Worm (Caenorhabditis elegans): ENCODE results near the gene T21B4.3.

T21B4.3 gene

ce11 chrII:12530958-12531357 is 34.1 kb upstream of the T21B4.3 start, which contains the start of gene srx-120:
Gene srx-120, plus strand, starts transcription at chrII:12531258.
- TF ChIP-seq nhr-2 (tag; optimal IDR thresholded peaks at IDR 0.05) (no peak), zip-8 (tag; optimal IDR thresholded peaks at IDR 0.05) (no peak), bed-3 (GFP tag; optimal IDR thresholded peaks at IDR 0.05) (no peak)

ce11 chrII:12527947-12528346 is 31.1 kb upstream of the T21B4.3 start, which contains the start of gene srx-119:
Gene srx-119, plus strand, starts transcription at chrII:12528247.
- TF ChIP-seq ceh-43 (GFP tag; optimal IDR thresholded peaks at IDR 0.05) (no peak), nhr-237 (tag; optimal IDR thresholded peaks at IDR 0.05) (no peak), bed-3 (GFP tag; optimal IDR thresholded peaks at IDR 0.05) (no peak), hlh-1 (tag; optimal IDR thresholded peaks at IDR 0.05) (no peak), blmp-1 (tag; optimal IDR thresholded peaks at IDR 0.05) (no peak), mls-2 (tag; optimal IDR thresholded peaks at IDR 0.05) (no peak), ztf-11 (tag; optimal IDR thresholded peaks at IDR 0.05) (no peak), unc-62 (GFP tag; optimal IDR thresholded peaks at IDR 0.05) (no peak)

DNA sequence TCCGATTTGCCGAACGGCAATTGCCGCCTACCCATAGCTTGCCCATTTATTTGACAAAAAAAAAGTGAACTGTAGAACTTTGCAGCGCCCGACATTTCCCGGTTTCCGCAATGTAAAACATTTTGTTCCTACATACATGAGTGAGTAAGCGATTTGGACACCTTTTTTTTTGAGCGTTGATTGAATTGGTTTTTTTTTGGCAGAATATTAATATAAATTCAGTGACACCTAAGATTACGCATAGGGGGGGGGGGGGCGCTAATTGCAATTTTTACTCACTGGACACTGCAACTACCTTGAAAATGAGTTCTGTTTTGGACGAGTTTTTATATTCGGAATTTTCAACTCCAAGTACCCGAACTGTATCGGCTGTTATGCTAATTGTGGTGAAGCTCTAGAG is 28.6 kb upstream of the T21B4.3 start, which contains the start of gene srx-118:
Gene srx-118 (plus strand): TSS at position 301 of the 400 bp plus-strand sequence.
- TF ChIP-seq mab-5 (tag; optimal IDR thresholded peaks at IDR 0.05) = no peak
- TF ChIP-seq ham-2 (GFP tag; optimal IDR thresholded peaks at IDR 0.05) = no peak
- TF ChIP-seq ceh-83 (GFP tag; optimal IDR thresholded peaks at IDR 0.05) = no peak
- TF ChIP-seq nhr-76 (tag; optimal IDR thresholded peaks at IDR 0.05) = no peak
- TF ChIP-seq lin-13 (tag; optimal IDR thresholded peaks at IDR 0.05) = no peak
- TF ChIP-seq ztf-11 (tag; optimal IDR thresholded peaks at IDR 0.05) = no peak
- TF ChIP-seq drap-1 (GFP tag; optimal IDR thresholded peaks at IDR 0.05) = no peak
- TF ChIP-seq mep-1 (tag; optimal IDR thresholded peaks at IDR 0.05) = no peak
- no peak for TF ChIP-seq pha-4 (tag; optimal IDR thresholded peaks at IDR 0.05)
- no peak for TF ChIP-seq zip-8 (tag; optimal IDR thresholded peaks at IDR 0.05)
- no peak for TF ChIP-seq sptf-1 (tag; optimal IDR thresholded peaks at IDR 0.05)
- no peak for TF ChIP-seq elt-1 (tag; optimal IDR thresholded peaks at IDR 0.05; ENCODE audit: borderline replicate concordance, insufficient read depth)
- no peak for TF ChIP-seq lin-32 (GFP tag; optimal IDR thresholded peaks at IDR 0.05)

DNA sequence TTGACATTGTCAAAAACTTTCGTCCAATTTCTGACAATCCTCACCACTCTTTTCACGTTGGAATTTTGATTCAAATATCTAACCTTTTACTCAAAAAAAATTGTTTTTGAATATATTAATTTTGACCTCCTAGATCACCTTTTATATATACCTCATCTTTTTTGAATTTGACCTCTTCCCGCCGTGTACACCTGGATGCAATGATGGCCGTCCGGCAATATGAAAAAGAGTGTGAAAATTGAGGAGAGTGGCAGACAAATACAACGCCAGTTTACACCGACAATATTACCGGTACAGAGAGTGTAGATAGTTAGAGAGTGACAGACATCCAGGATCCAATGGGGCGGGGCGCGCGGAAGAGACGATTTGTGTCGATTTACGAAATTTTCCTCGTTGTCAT is 22.7 kb upstream of the T21B4.3 start, which contains the start of gene ceh-99:
Gene ceh-99 (plus strand): TSS at position 366 of the 400 bp plus-strand sequence.
- TF ChIP-seq sptf-1 (tag; optimal IDR thresholded peaks at IDR 0.05) = no peak
- no peak for TF ChIP-seq nhr-12 (tag; optimal IDR thresholded peaks at IDR 0.05)
- no peak for TF ChIP-seq blmp-1 (tag; optimal IDR thresholded peaks at IDR 0.05)
- TF ChIP-seq nhr-2 (tag; optimal IDR thresholded peaks at IDR 0.05) = no peak
- TF ChIP-seq flh-1 (GFP tag; optimal IDR thresholded peaks at IDR 0.05) = no peak
- no peak for TF ChIP-seq nhr-76 (tag; optimal IDR thresholded peaks at IDR 0.05)
- no peak for TF ChIP-seq unc-62 (GFP tag; optimal IDR thresholded peaks at IDR 0.05)
- TF ChIP-seq unc-39 (tag; optimal IDR thresholded peaks at IDR 0.05) = no peak
- TF ChIP-seq sem-2 (GFP tag; optimal IDR thresholded peaks at IDR 0.05) = no peak
- TF ChIP-seq mab-5 (tag; optimal IDR thresholded peaks at IDR 0.05) = no peak
- no peak for TF ChIP-seq lin-32 (GFP tag; optimal IDR thresholded peaks at IDR 0.05)
- TF ChIP-seq zip-8 (tag; optimal IDR thresholded peaks at IDR 0.05) = no peak
- TF ChIP-seq ces-1 (GFP tag; optimal IDR thresholded peaks at IDR 0.05) = no peak
- TF ChIP-seq drap-1 (GFP tag; optimal IDR thresholded peaks at IDR 0.05) = no peak
- no peak for TF ChIP-seq ztf-11 (tag; optimal IDR thresholded peaks at IDR 0.05)
- no peak for TF ChIP-seq ceh-39 (tag; optimal IDR thresholded peaks at IDR 0.05)
- TF ChIP-seq unc-120 (tag; optimal IDR thresholded peaks at IDR 0.05; ENCODE audit: poor library complexity, severe bottlenecking) = no peak

- TF ChIP-seq lsy-2 (tag; optimal IDR thresholded peaks at IDR 0.05) (no peak), nhr-76 (tag; optimal IDR thresholded peaks at IDR 0.05) (no peak)
Measured at ce11 chrII:12518809-12519344, 22.0 kb upstream of the T21B4.3 start, which contains the start of gene srh-70. Gene srh-70, minus strand, starts transcription at chrII:12518859.

DNA sequence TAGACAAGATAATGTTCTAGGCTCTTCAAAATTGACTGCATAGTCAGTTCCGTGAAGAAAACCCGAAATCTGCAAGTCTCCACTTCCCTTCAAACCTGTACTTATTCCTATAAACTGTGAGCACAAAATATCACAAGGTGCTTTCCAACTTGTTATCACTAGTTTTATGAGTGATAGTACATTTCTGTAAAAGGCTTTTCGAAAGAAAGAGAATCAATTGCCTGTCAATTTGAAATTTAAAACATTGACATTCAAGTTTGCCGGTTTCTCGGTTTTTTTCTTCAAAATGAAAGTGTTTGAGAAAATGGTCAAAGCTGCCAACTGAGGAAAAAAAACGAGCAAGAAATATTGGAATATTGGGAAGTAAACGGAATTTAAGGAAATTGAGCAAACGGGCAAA is 21.1 kb upstream of the T21B4.3 start:
- TF ChIP-seq blmp-1 (tag; optimal IDR thresholded peaks at IDR 0.05) (no peak), nhr-237 (tag; optimal IDR thresholded peaks at IDR 0.05) (no peak), ham-2 (GFP tag; optimal IDR thresholded peaks at IDR 0.05) (no peak), ztf-11 (tag; optimal IDR thresholded peaks at IDR 0.05) (no peak), lin-32 (GFP tag; optimal IDR thresholded peaks at IDR 0.05) (no peak), unc-120 (tag; optimal IDR thresholded peaks at IDR 0.05; ENCODE audit: poor library complexity, severe bottlenecking) (no peak), lsy-2 (tag; optimal IDR thresholded peaks at IDR 0.05) (no peak), mls-2 (tag; optimal IDR thresholded peaks at IDR 0.05) (no peak), sem-2 (GFP tag; optimal IDR thresholded peaks at IDR 0.05) (no peak), ceh-43 (GFP tag; optimal IDR thresholded peaks at IDR 0.05) (no peak), tbx-8 (GFP tag; optimal IDR thresholded peaks at IDR 0.05) (no peak), nhr-28 (tag; optimal IDR thresholded peaks at IDR 0.05) (no peak), unc-39 (tag; optimal IDR thresholded peaks at IDR 0.05) (no peak), nhr-12 (tag; optimal IDR thresholded peaks at IDR 0.05) (no peak), M03D4.4 (tag; optimal IDR thresholded peaks at IDR 0.05) (no peak), mab-5 (tag; optimal IDR thresholded peaks at IDR 0.05) (no peak), ceh-83 (GFP tag; optimal IDR thresholded peaks at IDR 0.05) (no peak)
